Fruit fly (Drosophila melanogaster) whole organism, embryonic: ENCODE data around the gene CG43345.

Source experiments
- ATbp ChIP-seq: fragments of 200-800 bp; sonication (Bioruptor generic); optimal IDR thresholded peaks from 2 replicates; lab custom pipeline; 2017; ENCODE audit warnings: missing biosample characterization, mild to moderate bottlenecking, missing genetic modification characterization, missing genetic modification reagents
- Asciz ChIP-seq: fragments of 200-800 bp; sonication (Bioruptor generic); optimal IDR thresholded peaks from 2 replicates; lab custom pipeline; 2017; ENCODE audit warnings: missing biosample characterization, mild to moderate bottlenecking, missing genetic modification characterization, missing genetic modification reagents
- Atf3 ChIP-seq: fragments of 200-800 bp; sonication (Bioruptor generic); optimal IDR thresholded peaks from 3 replicates; lab custom pipeline; 2016; ENCODE audit warnings: missing biosample characterization, missing genetic modification characterization
- Bgb ChIP-seq: fragments of 200-800 bp; sonication (Bioruptor generic); IDR thresholded peaks from 2 replicates; pipeline ENCODE4 v1.3.6; 2022; ENCODE audit warnings: missing biosample characterization, missing genetic modification characterization; ENCODE audit not compliant: partially characterized antibody
- Blimp-1 ChIP-seq: fragments of 200-800 bp; sonication (Bioruptor generic); optimal IDR thresholded peaks from 3 replicates; lab custom pipeline; 2018; ENCODE audit warnings: missing biosample characterization, missing genetic modification characterization, mild to moderate bottlenecking, moderate library complexity, missing genetic modification reagents
- CG10267 ChIP-seq: fragments of 200-800 bp; sonication (Bioruptor generic); optimal IDR thresholded peaks from 2 replicates; lab custom pipeline; 2018; ENCODE audit warnings: missing biosample characterization, mild to moderate bottlenecking, missing genetic modification characterization, moderate library complexity
- CG13894 ChIP-seq: fragments of 200-800 bp; sonication (Bioruptor generic); optimal IDR thresholded peaks from 3 replicates; lab custom pipeline; 2018; ENCODE audit warnings: missing biosample characterization, mild to moderate bottlenecking, missing genetic modification characterization, moderate library complexity
- CG1529 ChIP-seq: fragments of 200-800 bp; sonication (Bioruptor generic); optimal IDR thresholded peaks from 3 replicates; lab custom pipeline; 2018; ENCODE audit warnings: missing biosample characterization, missing genetic modification characterization
- CG15479 ChIP-seq: fragments of 200-800 bp; sonication (Bioruptor generic); optimal IDR thresholded peaks from 3 replicates; lab custom pipeline; 2019; ENCODE audit warnings: missing biosample characterization, mild to moderate bottlenecking, missing genetic modification characterization, moderate library complexity
- CG15696 ChIP-seq: fragments of 200-800 bp; sonication (Bioruptor generic); optimal IDR thresholded peaks from 2 replicates; lab custom pipeline; 2019; ENCODE audit warnings: missing biosample characterization, mild to moderate bottlenecking, missing genetic modification characterization, moderate library complexity
- CG18599 ChIP-seq: fragments of 200-800 bp; sonication (Bioruptor generic); optimal IDR thresholded peaks from 3 replicates; lab custom pipeline; 2017; ENCODE audit warnings: missing biosample characterization, missing genetic modification characterization, mild to moderate bottlenecking, moderate library complexity, missing genetic modification reagents
- CG2120 ChIP-seq: fragments of 200-800 bp; sonication (Bioruptor generic); optimal IDR thresholded peaks from 3 replicates; lab custom pipeline; 2016; ENCODE audit warnings: missing biosample characterization, missing genetic modification characterization
- CG2199 ChIP-seq: fragments of 200-800 bp; sonication (Bioruptor generic); IDR thresholded peaks from 3 replicates; pipeline ENCODE4 v1.3.6; 2022; ENCODE audit warnings: missing biosample characterization, missing genetic modification characterization
- CG5245 ChIP-seq: fragments of 200-800 bp; sonication (Bioruptor generic); optimal IDR thresholded peaks from 3 replicates; lab custom pipeline; 2016; ENCODE audit warnings: missing biosample characterization, missing genetic modification characterization
- CG6813 ChIP-seq: fragments of 200-800 bp; sonication (Bioruptor generic); optimal IDR thresholded peaks from 2 replicates; lab custom pipeline; 2017; ENCODE audit warnings: missing biosample characterization, missing genetic modification characterization, mild to moderate bottlenecking, moderate library complexity, missing genetic modification reagents
- CG7357 ChIP-seq: fragments of 200-800 bp; sonication (Bioruptor generic); IDR thresholded peaks from 3 replicates; pipeline ENCODE4 v1.3.6; 2022; ENCODE audit warnings: missing biosample characterization, missing genetic modification characterization
- Camta ChIP-seq: fragments of 200-800 bp; sonication (Bioruptor generic); optimal IDR thresholded peaks from 2 replicates; lab custom pipeline; 2016; ENCODE audit warnings: missing biosample characterization, missing genetic modification characterization
- Deaf1 ChIP-seq: fragments of 200-800 bp; optimal IDR thresholded peaks from 3 replicates; lab custom pipeline; 2019; ENCODE audit warnings: missing biosample characterization, mild to moderate bottlenecking, missing genetic modification characterization, moderate library complexity
- Drgx ChIP-seq: fragments of 200-800 bp; sonication (Bioruptor generic); IDR thresholded peaks from 2 replicates; pipeline ENCODE4 v1.3.6; 2022; ENCODE audit warnings: missing biosample characterization, missing genetic modification characterization
- E2f2 ChIP-seq: fragments of 200-800 bp; sonication (Bioruptor generic); IDR thresholded peaks from 2 replicates; pipeline ENCODE4 v1.3.6; 2022; ENCODE audit warnings: missing biosample characterization, missing genetic modification characterization
- Ets97D ChIP-seq: fragments of 200-800 bp; sonication (Bioruptor generic); optimal IDR thresholded peaks from 3 replicates; lab custom pipeline; 2016; ENCODE audit warnings: missing biosample characterization, missing genetic modification characterization
- NC2β ChIP-seq: fragments of 200-800 bp; sonication (Bioruptor generic); optimal IDR thresholded peaks from 2 replicates; lab custom pipeline; 2016; ENCODE audit warnings: missing biosample characterization, missing genetic modification characterization
- NFAT ChIP-seq: fragments of 200-800 bp; sonication (Bioruptor generic); IDR thresholded peaks from 2 replicates; pipeline ENCODE4 v1.3.6; 2022; ENCODE audit warnings: missing biosample characterization, missing genetic modification characterization
- Nf-YA ChIP-seq: fragments of 200-800 bp; sonication (Bioruptor generic); IDR thresholded peaks from 2 replicates; pipeline ENCODE4 v1.3.6; 2022; ENCODE audit warnings: missing biosample characterization, missing genetic modification characterization
- Taf1 ChIP-seq: fragments of 200-800 bp; sonication (Bioruptor generic); IDR thresholded peaks from 2 replicates; pipeline ENCODE4 v1.3.6; 2022; ENCODE audit warnings: missing biosample characterization, missing genetic modification characterization
- Xrp1 ChIP-seq: fragments of 200-800 bp; sonication (Bioruptor generic); IDR thresholded peaks from 2 replicates; pipeline ENCODE4 v1.3.6; 2022; ENCODE audit warnings: missing biosample characterization, missing genetic modification characterization
- ac ChIP-seq: fragments of 200-800 bp; sonication (Bioruptor generic); optimal IDR thresholded peaks from 3 replicates; lab custom pipeline; 2017; ENCODE audit warnings: missing biosample characterization, mild to moderate bottlenecking, missing genetic modification characterization
- ato ChIP-seq: fragments of 200-800 bp; sonication (Bioruptor generic); IDR thresholded peaks from 2 replicates; pipeline ENCODE4 v1.3.6; 2022; ENCODE audit warnings: missing biosample characterization, missing genetic modification characterization; ENCODE audit not compliant: partially characterized antibody
- bsh ChIP-seq, 2 experiments: fragments of 200-800 bp; sonication (Bioruptor generic); optimal IDR thresholded peaks; 2 replicates each; lab custom pipeline; 2017 to 2018; ENCODE audit warnings: mild to moderate bottlenecking in 2 of 2, missing biosample characterization in 2 of 2, missing genetic modification characterization in 2 of 2, moderate library complexity in 1 of 2
- crc ChIP-seq: fragments of 200-800 bp; sonication (Bioruptor generic); optimal IDR thresholded peaks from 2 replicates; lab custom pipeline; 2016; ENCODE audit warnings: missing biosample characterization, missing genetic modification characterization
- dmrt11E ChIP-seq: fragments of 200-800 bp; sonication (Bioruptor generic); optimal IDR thresholded peaks from 3 replicates; lab custom pipeline; 2018; ENCODE audit warnings: missing biosample characterization, mild to moderate bottlenecking, missing genetic modification characterization, moderate library complexity
- eyg ChIP-seq: fragments of 200-800 bp; sonication (Bioruptor generic); optimal IDR thresholded peaks from 3 replicates; lab custom pipeline; 2016; ENCODE audit warnings: missing biosample characterization, missing genetic modification characterization
- gce ChIP-seq: fragments of 200-800 bp; sonication (Bioruptor generic); IDR thresholded peaks from 3 replicates; pipeline ENCODE4 v1.3.6; 2022; ENCODE audit warnings: missing biosample characterization, missing genetic modification characterization
- lola ChIP-seq, 3 experiments: fragments of >200 bp in 2 of 3; fragments of 200-800 bp in 1 of 3; sonication (Bioruptor generic) in 1 of 3; optimal IDR thresholded peaks; 2 replicates each; lab custom pipeline; 2017 to 2019; ENCODE audit warnings: missing biosample characterization in 3 of 3, missing genetic modification characterization in 3 of 3, mild to moderate bottlenecking in 1 of 3, moderate library complexity in 1 of 3
- nerfin-1 ChIP-seq: fragments of 200-800 bp; sonication (Bioruptor generic); optimal IDR thresholded peaks from 3 replicates; lab custom pipeline; 2019; ENCODE audit warnings: missing biosample characterization, mild to moderate bottlenecking, missing genetic modification characterization, moderate library complexity
- sisA ChIP-seq: fragments of 200-800 bp; sonication (Bioruptor generic); IDR thresholded peaks from 2 replicates; pipeline ENCODE4 v1.3.6; 2022; ENCODE audit warnings: missing biosample characterization, missing genetic modification characterization
- so ChIP-seq: fragments of 200-800 bp; sonication (Bioruptor generic); IDR thresholded peaks from 3 replicates; pipeline ENCODE4 v1.3.6; 2022; ENCODE audit warnings: missing biosample characterization, missing genetic modification characterization
- vnd ChIP-seq: fragments of 200-800 bp; sonication (Bioruptor generic); IDR thresholded peaks from 3 replicates; pipeline ENCODE4 v1.3.6; 2022; ENCODE audit warnings: missing biosample characterization, missing genetic modification characterization; ENCODE audit not compliant: partially characterized antibody

Gene CG43345

DNA sequence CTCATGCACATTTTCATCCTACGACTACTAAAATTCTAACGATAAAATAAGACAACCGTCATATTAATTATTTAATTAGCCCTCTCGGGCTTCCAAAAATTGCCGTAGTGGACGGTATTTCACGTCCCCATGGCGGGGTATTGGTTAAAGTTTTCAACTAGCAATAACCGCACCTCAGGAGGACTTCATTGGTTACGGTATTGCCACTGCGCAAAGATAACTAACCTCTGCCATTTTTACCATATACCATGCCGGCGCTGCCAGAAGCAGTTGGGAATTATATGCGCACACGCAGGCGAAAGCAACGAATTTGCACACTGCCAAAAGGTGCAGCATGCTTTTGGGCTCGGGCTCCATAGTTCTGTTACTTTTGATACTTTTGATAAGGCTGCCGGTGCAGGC lies 46.6 kb upstream of the CG43345 start (continued):
- TF ChIP-seq sisA (GFP tag; lab: Robert Waterston, UW) (peak; percentile 22; the same call in 1 of the 2 replicates), crc (GFP tag; lab: Kevin White, UChicago) (no peak), NC2β (GFP tag; lab: Kevin White, UChicago) (peak; percentile 56), Nf-YA (GFP tag; lab: Robert Waterston, UW) (0 out of 2 replicates have a peak, but pooled peaks have one; percentile 57), Xrp1 (GFP tag; lab: Robert Waterston, UW) (peak; percentile 52)

DNA sequence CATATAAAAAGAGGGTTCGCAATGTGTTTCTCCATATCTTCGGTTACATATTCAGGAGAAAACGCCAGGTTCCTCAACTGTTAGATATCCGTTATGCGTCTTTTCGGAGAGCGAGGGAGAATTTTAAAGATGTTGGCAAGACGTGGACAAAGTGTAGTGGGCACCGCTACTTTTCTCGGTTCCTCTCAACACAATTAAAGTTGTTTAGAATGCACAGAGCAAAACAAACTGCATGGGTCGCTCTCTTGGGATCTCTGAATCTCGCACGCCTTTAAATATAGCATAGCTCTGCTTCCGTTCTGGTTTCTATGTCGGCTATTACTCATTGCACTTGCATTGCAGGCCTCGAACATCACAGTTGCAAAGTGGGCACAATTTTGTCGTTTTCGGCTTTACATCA lies 37.8 kb upstream of the CG43345 start, which contains the start of gene clumsy:
Gene clumsy, plus strand, starts transcription at position 301 of the 400 bp plus-strand sequence.
- TF ChIP-seq bsh (GFP tag; optimal IDR thresholded peaks at IDR 0.05; lab: Kevin White, UChicago) (no peak), CG2199 (GFP tag; lab: Robert Waterston, UW) (peak; percentile 23; the same call in 1 of the 3 replicates), Drgx (GFP tag; lab: Robert Waterston, UW) (no peak)

DNA sequence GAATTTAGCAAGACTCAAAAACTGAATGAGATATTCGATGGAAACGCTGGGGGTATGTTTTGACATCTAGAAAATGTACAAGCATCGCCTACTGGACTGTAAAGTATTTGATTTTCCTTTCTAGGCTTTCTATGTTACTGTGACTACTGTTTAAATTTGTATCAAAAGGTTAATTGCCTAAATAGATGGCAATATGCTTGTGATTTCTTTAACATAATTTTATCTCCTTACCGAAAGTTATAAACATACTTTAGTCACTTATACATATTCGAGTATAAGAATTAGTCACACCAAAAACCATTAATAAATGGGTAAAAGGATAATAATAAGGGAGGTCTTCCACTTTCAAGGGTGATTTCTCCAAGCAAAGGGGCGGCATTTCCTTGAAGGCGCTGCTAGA lies 34.3 kb upstream of the CG43345 start, which contains the start of gene CG31988:
Gene CG31988, minus strand, starts transcription at position 101 of the 400 bp plus-strand sequence.
- no peak for TF ChIP-seq Atf3 (GFP tag; lab: Kevin White, UChicago)
- TF ChIP-seq CG2120 (GFP tag; lab: Kevin White, UChicago), result no peak
- TF ChIP-seq Ets97D, result no peak
- no peak for TF ChIP-seq CG7357 (GFP tag; lab: Robert Waterston, UW)
- no peak for TF ChIP-seq ac (GFP tag; lab: Kevin White, UChicago)
- TF ChIP-seq gce (GFP tag; lab: Robert Waterston, UW), result no peak

DNA sequence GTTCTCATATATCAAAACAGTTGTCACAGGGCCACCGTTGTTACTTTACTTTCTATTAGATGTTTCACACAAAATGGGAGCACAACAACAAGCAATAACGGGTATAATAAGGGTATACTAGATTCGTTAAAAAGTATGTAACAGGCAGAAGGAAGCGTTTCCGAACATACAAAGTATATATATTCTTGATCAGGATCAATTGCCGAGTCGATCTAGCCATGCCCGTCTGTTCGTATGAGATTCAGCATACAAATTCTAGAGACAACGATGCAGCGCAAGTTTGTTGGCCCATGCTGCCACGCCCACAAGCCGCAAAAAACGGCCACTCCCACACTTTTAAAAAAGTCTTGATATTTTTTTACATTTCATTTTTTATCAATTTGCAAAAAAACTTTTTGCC lies 31.9 kb upstream of the CG43345 start, which contains the start of gene CG31624:
Gene CG31624, minus strand, starts transcription at position 101 of the 400 bp plus-strand sequence.
- no peak for TF ChIP-seq NFAT (GFP tag; lab: Robert Waterston, UW)
- TF ChIP-seq so (GFP tag; lab: Robert Waterston, UW), result no peak
- TF ChIP-seq eyg, result no peak
- no peak for TF ChIP-seq lola (GFP tag; optimal IDR thresholded peaks at IDR 0.05; lab: Kevin White, UChicago)
- TF ChIP-seq E2f2 (GFP tag; lab: Robert Waterston, UW), result no peak
- TF ChIP-seq Camta (GFP tag; lab: Kevin White, UChicago), result no peak
- no peak for TF ChIP-seq Bgb (GFP tag; lab: Robert Waterston, UW)
- TF ChIP-seq ac (GFP tag; lab: Kevin White, UChicago), result no peak

DNA sequence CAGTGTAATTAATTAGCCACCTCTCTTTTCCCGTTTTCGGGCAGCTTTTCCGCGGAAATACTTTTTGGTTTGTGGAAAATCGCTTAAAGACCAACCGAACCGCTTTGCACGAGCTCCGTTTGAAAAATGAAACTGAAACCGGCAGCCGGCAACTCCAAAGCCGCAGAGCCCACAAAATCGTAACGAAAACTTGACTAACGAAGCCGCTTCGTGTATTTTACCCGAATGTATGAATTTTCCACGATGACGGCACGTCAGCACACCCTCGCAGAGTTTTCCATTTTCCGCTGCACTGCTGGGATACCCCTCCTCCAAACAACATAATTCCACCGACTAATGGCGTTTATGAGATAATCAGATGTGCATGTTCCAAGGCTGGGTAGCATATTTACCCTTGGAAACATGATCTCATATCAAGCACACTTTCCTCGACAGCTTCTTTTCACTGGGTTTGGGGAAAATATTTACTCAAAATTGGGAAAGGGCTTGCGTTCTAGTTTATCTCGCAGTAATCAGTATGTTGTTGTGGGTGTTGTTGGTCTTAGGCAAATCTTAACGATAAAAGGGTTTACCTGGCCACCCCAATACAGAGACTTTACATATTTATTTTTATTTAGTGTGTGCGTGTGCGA lies 30.4 kb upstream of the CG43345 start, which contains the start of gene Ret:
Gene Ret, minus strand, starts transcription at position 130 of the 632 bp plus-strand sequence.
- TF ChIP-seq Deaf1 (tag; lab: Kevin White, UChicago), result peak; percentile 94
- peak; percentile 6 for TF ChIP-seq Asciz (GFP tag; lab: Kevin White, UChicago)
- no peak for TF ChIP-seq CG10267 (tag; lab: Kevin White, UChicago)
- peak; percentile 50 for TF ChIP-seq ATbp (GFP tag; lab: Kevin White, UChicago)
- TF ChIP-seq CG1529, result peak; percentile 11
- no peak for TF ChIP-seq Taf1 (GFP tag; lab: Robert Waterston, UW)
- TF ChIP-seq vnd (GFP tag; lab: Robert Waterston, UW), result no peak
- TF ChIP-seq nerfin-1, result peak; percentile 9
- TF ChIP-seq CG15479 (GFP tag; lab: Kevin White, UChicago), result peak; percentile 9
- peak; percentile 35 for TF ChIP-seq CG15696 (tag; lab: Kevin White, UChicago)
- TF ChIP-seq dmrt11E (tag; lab: Kevin White, UChicago), result peak; percentile 1
- TF ChIP-seq CG13894 (tag; lab: Kevin White, UChicago), result peak; percentile 5
- peak; percentile 37; the same call in 1 of the 3 replicates for TF ChIP-seq CG2199 (GFP tag; lab: Robert Waterston, UW)
- TF ChIP-seq CG5245 (GFP tag; lab: Kevin White, UChicago), result no peak
- peak; percentile 16 for TF ChIP-seq CG18599 (GFP tag; lab: Kevin White, UChicago)
- TF ChIP-seq CG6813 (GFP tag; lab: Kevin White, UChicago), result peak; percentile 14
- TF ChIP-seq ato (GFP tag; lab: Robert Waterston, UW), result peak; percentile 14; the same call in 1 of the 2 replicates
- TF ChIP-seq lola (GFP tag; optimal IDR thresholded peaks at IDR 0.05; lab: Kevin White, UChicago), result no peak
- TF ChIP-seq Blimp-1, result peak; percentile 15
